Worm (Caenorhabditis elegans) whole organism, mixed stage, embryonic: Measurements from ENCODE around the gene F25H9.6.

Source experiments
- hlh-1 ChIP-seq: fragments of 150-350 bp; optimal IDR thresholded peaks from 2 replicates; lab custom pipeline; 2014; ENCODE audit warnings: missing biosample characterization, missing genetic modification reagents, missing genetic modification characterization
- mab-5 ChIP-seq: fragments of 150-350 bp; optimal IDR thresholded peaks from 2 replicates; lab custom pipeline; 2014; ENCODE audit warnings: missing biosample characterization, missing genetic modification characterization
- mep-1 ChIP-seq: fragments of 150-350 bp; optimal IDR thresholded peaks from 2 replicates; lab custom pipeline; 2017; ENCODE audit warnings: missing biosample characterization, missing genetic modification reagents, missing genetic modification characterization, inconsistent platforms
- nhr-2 ChIP-seq: fragments of 150-350 bp; optimal IDR thresholded peaks from 2 replicates; lab custom pipeline; 2014; ENCODE audit warnings: missing biosample characterization, missing genetic modification characterization
- sptf-1 ChIP-seq: sonication (generic microtip); optimal IDR thresholded peaks from 2 replicates; lab custom pipeline; 2017; ENCODE audit warnings: mild to moderate bottlenecking, missing genetic modification characterization, moderate library complexity, missing compliant biosample characterization
- tbx-8 ChIP-seq: fragments of 200-800 bp; sonication (Bioruptor generic); optimal IDR thresholded peaks from 2 replicates; lab custom pipeline; 2018; ENCODE audit warnings: mild to moderate bottlenecking, missing genetic modification characterization, moderate library complexity, missing compliant biosample characterization
- ztf-11 ChIP-seq: fragments of 150-350 bp; optimal IDR thresholded peaks from 2 replicates; lab custom pipeline; 2014; ENCODE audit warnings: missing biosample characterization, missing genetic modification characterization

DNA sequence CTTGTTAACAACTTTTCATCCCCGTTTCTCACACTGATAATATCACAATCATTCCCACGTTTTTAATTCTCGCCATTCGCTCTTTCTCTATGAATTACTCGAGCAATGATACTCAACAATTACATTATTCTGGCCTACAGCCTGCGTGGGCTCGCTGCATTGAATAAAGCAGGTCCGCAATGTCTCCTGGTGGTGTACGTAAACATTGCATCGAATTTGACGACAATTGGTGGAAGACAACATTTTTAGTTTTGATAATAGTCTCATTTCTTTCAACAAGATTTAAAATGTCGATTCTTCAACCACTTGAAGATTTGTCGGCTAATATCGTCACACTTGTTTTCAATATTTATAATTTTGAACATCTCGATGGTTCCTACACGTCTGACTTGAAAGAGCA, 8.8 kb downstream of the F25H9.6 start, which contains the start of gene bath-39:
- TF ChIP-seq mep-1 (tag; lab: Kevin White, UChicago) (peak; percentile 45), mab-5 (no peak), ztf-11 (tag; lab: Kevin White, UChicago) (no peak), nhr-2 (tag; lab: Kevin White, UChicago) (no peak), hlh-1 (no peak), tbx-8 (no peak), sptf-1 (tag; lab: Kevin White, UChicago) (no peak)
